Worm (Caenorhabditis elegans) whole organism, L4 larva: ENCODE measurements around the gene fbxa-55.

Experiments
- F26F4.8 ChIP-seq: fragments of 200-800 bp; sonication (Bioruptor generic); conservative IDR thresholded peaks from 2 replicates; pipeline ENCODE4 v1.3.6; 2022; ENCODE audit warnings: missing genetic modification characterization, missing compliant biosample characterization
- ZK546.5 ChIP-seq, 2 experiments: sonication (generic microtip); optimal IDR thresholded peaks; 2 replicates each; lab custom pipeline; 2017; ENCODE audit warnings: missing biosample characterization in 2 of 2, missing genetic modification characterization in 2 of 2
- ceh-28 ChIP-seq: fragments of 150-350 bp; optimal IDR thresholded peaks from 2 replicates; lab custom pipeline; 2014; ENCODE audit warnings: missing biosample characterization, missing genetic modification reagents, missing genetic modification characterization
- egl-43 ChIP-seq: fragments of 200-800 bp; sonication (Bioruptor generic); IDR thresholded peaks from 2 replicates; pipeline ENCODE4 v1.3.6; 2022; ENCODE audit warnings: missing genetic modification reagents, missing genetic modification characterization, missing compliant biosample characterization
- lir-3 ChIP-seq: sonication (generic microtip); optimal IDR thresholded peaks from 2 replicates; lab custom pipeline; 2016; ENCODE audit warnings: mild to moderate bottlenecking, missing genetic modification characterization, missing compliant biosample characterization
- lsy-2 ChIP-seq, 2 experiments: fragments of 150-350 bp in 1 of 2; sonication (generic microtip) in 1 of 2; optimal IDR thresholded peaks; 2 replicates each; lab custom pipeline; 2014 to 2017; ENCODE audit warnings: missing biosample characterization in 2 of 2, missing genetic modification characterization in 2 of 2
- mxl-3 ChIP-seq: fragments of 200-800 bp; sonication (Bioruptor generic); optimal IDR thresholded peaks from 2 replicates; lab custom pipeline; 2018; ENCODE audit warnings: mild to moderate bottlenecking, missing genetic modification characterization, missing compliant biosample characterization
- snpc-4 ChIP-seq: fragments of 150-350 bp; optimal IDR thresholded peaks from 2 replicates; lab custom pipeline; 2014; ENCODE audit warnings: missing biosample characterization, missing genetic modification characterization
- unc-39 ChIP-seq: sonication (generic microtip); optimal IDR thresholded peaks from 2 replicates; lab custom pipeline; 2017; ENCODE audit warnings: missing biosample characterization, missing genetic modification characterization

DNA sequence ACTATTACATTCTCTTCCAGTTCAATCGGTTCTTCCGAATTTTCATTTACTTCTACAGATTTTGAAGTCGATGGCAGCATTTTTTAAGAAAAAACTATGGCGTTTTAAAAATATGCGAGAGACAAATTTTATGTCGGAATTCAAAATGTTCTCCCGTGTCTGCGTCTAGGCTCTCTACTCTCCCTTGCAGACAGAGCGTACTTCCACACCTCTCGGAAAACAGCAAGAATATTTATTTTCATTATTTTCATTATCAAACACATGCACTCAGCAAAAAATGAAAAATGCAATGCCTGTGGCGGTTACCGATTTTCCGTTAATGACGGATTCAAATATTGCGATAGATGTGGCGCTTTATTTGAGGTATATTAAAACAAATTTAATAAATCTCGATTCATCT lies 40.4 kb downstream of the fbxa-55 start, which contains the start of the genes ztf-18 and F23H11.2:
- TF ChIP-seq snpc-4 (tag; lab: Kevin White, UChicago) (no peak), egl-43 (GFP tag; lab: Robert Waterston, UW) (no peak), F26F4.8 (GFP tag; lab: Robert Waterston, UW) (no peak), ZK546.5 (tag; optimal IDR thresholded peaks at IDR 0.05; lab: Kevin White, UChicago) (no peak), lir-3 (no peak), unc-39 (tag; lab: Kevin White, UChicago) (no peak), lsy-2 (tag; optimal IDR thresholded peaks at IDR 0.05; lab: Kevin White, UChicago) (no peak), ceh-28 (tag; lab: Kevin White, UChicago) (no peak), mxl-3 (GFP tag; lab: Kevin White, UChicago) (no peak)
